Fruit fly (Drosophila melanogaster): ENCODE data around the gene Rlip.

Rlip gene

DNA sequence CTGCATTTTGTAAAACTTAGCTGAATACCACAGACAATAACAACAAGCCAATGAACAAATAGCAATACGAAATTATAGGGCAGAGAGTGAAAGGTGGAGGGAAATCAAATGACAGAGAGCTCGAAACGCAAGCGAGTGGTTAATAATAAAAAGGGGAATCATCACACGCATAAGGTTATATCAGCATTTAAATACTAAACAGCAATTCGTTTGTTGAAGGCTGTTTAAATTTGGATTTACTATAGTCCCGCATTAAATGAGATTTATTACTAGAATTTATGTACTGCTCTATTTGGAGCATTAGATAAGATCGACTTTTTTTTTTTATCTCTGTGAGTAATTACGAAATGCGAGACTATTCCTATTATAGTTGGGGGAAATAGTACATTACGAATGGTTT, 28.9 kb upstream of the Rlip start:
- TF ChIP-seq schlank (tag; optimal IDR thresholded peaks at IDR 0.05), result no peak
- no peak for TF ChIP-seq Hmr (GFP tag; optimal IDR thresholded peaks at IDR 0.05)
- TF ChIP-seq CG12769 (tag; optimal IDR thresholded peaks at IDR 0.05), result peak; percentile 57
- no peak for TF ChIP-seq BEAF-32 (GFP tag; optimal IDR thresholded peaks at IDR 0.05)
- TF ChIP-seq chinmo (GFP tag; IDR thresholded peaks at IDR 0.05; ENCODE audit: partially characterized antibody), result 0 out of 4 replicates have a peak, but pooled peaks have one; percentile 28
- TF ChIP-seq Max (GFP tag; optimal IDR thresholded peaks at IDR 0.05), result no peak
- peak in 1 of 2 experiments; percentile 55 for TF ChIP-seq Pdp1 (GFP tag; optimal IDR thresholded peaks at IDR 0.05)

DNA sequence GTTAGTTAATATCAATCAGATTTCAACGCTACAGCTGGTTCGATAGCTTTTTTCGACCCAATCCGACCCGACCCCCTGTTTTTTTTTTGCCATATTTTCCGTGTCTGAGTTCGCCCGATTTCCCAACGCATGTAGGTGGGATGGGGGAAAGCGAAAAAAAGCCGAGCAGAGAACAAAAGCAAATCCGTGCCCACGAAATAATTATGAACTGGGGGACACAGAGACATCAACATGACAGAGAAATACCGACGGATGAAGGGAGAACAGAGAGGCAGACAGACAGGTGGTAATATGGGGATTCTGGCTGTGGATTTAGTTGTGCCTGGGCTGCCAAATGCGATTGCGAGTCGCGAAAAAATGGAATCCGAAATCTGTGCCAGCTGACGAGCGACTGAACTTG, 28.4 kb upstream of the Rlip start:
- TF ChIP-seq CG12942 (GFP tag; optimal IDR thresholded peaks at IDR 0.05), result no peak
- no peak for TF ChIP-seq CG15696 (tag; optimal IDR thresholded peaks at IDR 0.05)
- peak; percentile 4 for TF ChIP-seq sd (tag; optimal IDR thresholded peaks at IDR 0.05)
- no peak for TF ChIP-seq CG16779 (GFP tag; IDR thresholded peaks at IDR 0.05)
- TF ChIP-seq nerfin-2 (GFP tag; IDR thresholded peaks at IDR 0.05; ENCODE audit: partially characterized antibody), result no peak
- TF ChIP-seq repo (GFP tag; optimal IDR thresholded peaks at IDR 0.05), result no peak
- TF ChIP-seq ranshi (GFP tag; IDR thresholded peaks at IDR 0.05), result no peak
- TF ChIP-seq CG10267 (tag; optimal IDR thresholded peaks at IDR 0.05), result no peak
- no peak for TF ChIP-seq gfzf (GFP tag; optimal IDR thresholded peaks at IDR 0.05)
- TF ChIP-seq Ets65A (GFP tag), result peak; percentile 85
- no peak for TF ChIP-seq CTCF (GFP tag; optimal IDR thresholded peaks at IDR 0.05)
- no peak for TF ChIP-seq CG2712 (tag; optimal IDR thresholded peaks at IDR 0.05)
- TF ChIP-seq Doc2 (GFP tag; IDR thresholded peaks at IDR 0.05), result no peak
- no peak for TF ChIP-seq gro (GFP tag; optimal IDR thresholded peaks at IDR 0.05)
- no peak for TF ChIP-seq CG16815 (GFP tag; optimal IDR thresholded peaks at IDR 0.05)
- TF ChIP-seq CG31365 (tag; optimal IDR thresholded peaks at IDR 0.05), result no peak
- TF ChIP-seq CG10462 (GFP tag; optimal IDR thresholded peaks at IDR 0.05), result no peak
- TF ChIP-seq slou (GFP tag; optimal IDR thresholded peaks at IDR 0.05), result no peak
- TF ChIP-seq Deaf1 (tag; optimal IDR thresholded peaks at IDR 0.05), result no peak
- TF ChIP-seq CG12769 (tag; optimal IDR thresholded peaks at IDR 0.05), result peak; percentile 52
- 0 out of 3 replicates have a peak, but pooled peaks have one; percentile 9 for TF ChIP-seq ci (GFP tag; IDR thresholded peaks at IDR 0.05)
- no peak for TF ChIP-seq ssp (GFP tag; IDR thresholded peaks at IDR 0.05)
- no peak for TF ChIP-seq CG3163 (GFP tag; optimal IDR thresholded peaks at IDR 0.05)
- peak; percentile 9; the same call in 1 of the 2 replicates for TF ChIP-seq CG9932 (GFP tag; IDR thresholded peaks at IDR 0.05)
- no peak for TF ChIP-seq pum (GFP tag; optimal IDR thresholded peaks at IDR 0.05)
- no peak for TF ChIP-seq pnt (GFP tag; optimal IDR thresholded peaks at IDR 0.05)
- TF ChIP-seq B-H1 (GFP tag; IDR thresholded peaks at IDR 0.05), result no peak
- TF ChIP-seq CG10959 (GFP tag; IDR thresholded peaks at IDR 0.05), result no peak
- TF ChIP-seq lola (GFP tag; optimal IDR thresholded peaks at IDR 0.05), result no peak

DNA sequence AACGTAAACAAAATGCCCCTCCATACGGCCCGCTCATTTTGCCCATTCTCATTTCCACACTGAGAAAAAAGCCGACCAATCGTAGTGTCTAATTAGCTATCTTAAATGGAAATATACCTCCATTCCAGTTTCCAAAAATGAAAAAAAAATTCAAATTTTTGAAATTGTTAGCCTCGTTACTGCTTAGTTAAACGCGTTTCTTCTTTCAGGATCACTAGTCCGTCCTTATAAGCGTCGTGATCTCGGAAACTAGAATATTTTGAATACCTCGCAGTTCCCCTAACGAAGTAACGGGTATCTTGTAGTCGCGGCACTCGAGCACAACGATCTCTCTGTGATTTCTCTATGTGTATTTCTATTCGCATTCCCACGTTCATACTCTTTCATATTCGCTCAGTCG, 27.8 kb upstream of the Rlip start:
- peak; percentile 37; the same call in 1 of the 2 replicates for TF ChIP-seq CG32772 (GFP tag; IDR thresholded peaks at IDR 0.05)
- no peak for TF ChIP-seq ERR (GFP tag; optimal IDR thresholded peaks at IDR 0.05)
- TF ChIP-seq chm (GFP tag; IDR thresholded peaks at IDR 0.05), result 0 out of 2 replicates have a peak, but pooled peaks have one; percentile 16
- TF ChIP-seq CG13424 (tag; optimal IDR thresholded peaks at IDR 0.05), result peak; percentile 72
- TF ChIP-seq pho (GFP tag; optimal IDR thresholded peaks at IDR 0.05), result peak; percentile 62
- TF ChIP-seq crc (GFP tag; optimal IDR thresholded peaks at IDR 0.05), result peak; percentile 23
- peak; percentile 37 for TF ChIP-seq Bteb2 (GFP tag; optimal IDR thresholded peaks at IDR 0.05)
- peak; percentile 36; the same call in 2 of the 3 replicates for TF ChIP-seq Aef1 (GFP tag; IDR thresholded peaks at IDR 0.05)
- peak; percentile 73 for TF ChIP-seq CG31441 (GFP tag; IDR thresholded peaks at IDR 0.05)
- peak; percentile 64 for TF ChIP-seq nmo (GFP tag; optimal IDR thresholded peaks at IDR 0.05)
- peak; percentile 77 for TF ChIP-seq dysf (GFP tag; IDR thresholded peaks at IDR 0.05)
- no peak for TF ChIP-seq CTCF (GFP tag; optimal IDR thresholded peaks at IDR 0.05)
- TF ChIP-seq CG34376 (GFP tag; optimal IDR thresholded peaks at IDR 0.05), result no peak
- TF ChIP-seq CG1602 (GFP tag; optimal IDR thresholded peaks at IDR 0.05), result peak; percentile 19
- 0 out of 3 replicates have a peak, but pooled peaks have one; percentile 18 for TF ChIP-seq CG3726 (GFP tag; IDR thresholded peaks at IDR 0.05)
- TF ChIP-seq Eip74EF (GFP tag; optimal IDR thresholded peaks at IDR 0.05), result peak in 1 of 2 experiments; percentile 46
- peak; percentile 58 for TF ChIP-seq Sox102F (GFP tag; optimal IDR thresholded peaks at IDR 0.05)
- TF ChIP-seq ssp (GFP tag; IDR thresholded peaks at IDR 0.05), result peak; percentile 53
